Fruit fly (Drosophila melanogaster) whole organism, embryonic: ENCODE measurements around the gene CG7509.

Experiments
- B-H1 ChIP-seq: fragments of 200-800 bp; sonication (Bioruptor generic); IDR thresholded peaks from 3 replicates; pipeline ENCODE4 v1.3.6; 2022; ENCODE audit warnings: missing biosample characterization, missing genetic modification characterization
- BtbVII ChIP-seq: fragments of 200-800 bp; sonication (Bioruptor generic); optimal IDR thresholded peaks from 3 replicates; lab custom pipeline; 2017; ENCODE audit warnings: missing biosample characterization, mild to moderate bottlenecking, missing genetic modification characterization
- CG10267 ChIP-seq: fragments of 200-800 bp; sonication (Bioruptor generic); optimal IDR thresholded peaks from 2 replicates; lab custom pipeline; 2018; ENCODE audit warnings: missing biosample characterization, mild to moderate bottlenecking, missing genetic modification characterization, moderate library complexity
- CG12391 ChIP-seq: fragments of 200-800 bp; sonication (Bioruptor generic); optimal IDR thresholded peaks from 3 replicates; lab custom pipeline; 2018; ENCODE audit warnings: missing biosample characterization, mild to moderate bottlenecking, missing genetic modification characterization, moderate library complexity
- CG13894 ChIP-seq: fragments of 200-800 bp; sonication (Bioruptor generic); optimal IDR thresholded peaks from 3 replicates; lab custom pipeline; 2018; ENCODE audit warnings: missing biosample characterization, mild to moderate bottlenecking, missing genetic modification characterization, moderate library complexity
- CG1792 ChIP-seq: fragments of 200-800 bp; sonication (Bioruptor generic); optimal IDR thresholded peaks from 2 replicates; lab custom pipeline; 2016; ENCODE audit warnings: missing biosample characterization, missing genetic modification characterization
- CG18262 ChIP-seq: fragments of 200-800 bp; optimal IDR thresholded peaks from 3 replicates; lab custom pipeline; 2019; ENCODE audit warnings: missing biosample characterization, mild to moderate bottlenecking, missing genetic modification characterization, moderate library complexity
- CG30431 ChIP-seq: fragments of 200-800 bp; sonication (Bioruptor generic); optimal IDR thresholded peaks from 2 replicates; lab custom pipeline; 2017; ENCODE audit warnings: missing biosample characterization, missing genetic modification characterization
- CG32767 ChIP-seq: fragments of 200-800 bp; sonication (Bioruptor generic); IDR thresholded peaks from 2 replicates; pipeline ENCODE4 v1.3.6; 2022; ENCODE audit warnings: missing biosample characterization, missing genetic modification characterization
- CG3847 ChIP-seq: fragments of 200-800 bp; sonication (Bioruptor generic); IDR thresholded peaks from 2 replicates; pipeline ENCODE4 v1.3.6; 2022; ENCODE audit warnings: missing biosample characterization, missing genetic modification characterization
- CG4404 ChIP-seq: fragments of 200-800 bp; sonication (Bioruptor generic); IDR thresholded peaks from 2 replicates; pipeline ENCODE4 v1.3.6; 2022; ENCODE audit warnings: missing biosample characterization, missing genetic modification characterization
- CG4617 ChIP-seq: fragments of 200-800 bp; sonication (Bioruptor generic); optimal IDR thresholded peaks from 3 replicates; lab custom pipeline; 2016; ENCODE audit warnings: missing biosample characterization, missing genetic modification characterization, borderline replicate concordance
- CG6689 ChIP-seq: fragments of 200-800 bp; sonication (Bioruptor generic); IDR thresholded peaks from 2 replicates; pipeline ENCODE4 v1.3.6; 2022; ENCODE audit warnings: missing biosample characterization, missing genetic modification characterization
- CG7271 ChIP-seq: fragments of 200-800 bp; sonication (Bioruptor generic); optimal IDR thresholded peaks from 2 replicates; lab custom pipeline; 2018; ENCODE audit warnings: missing biosample characterization, mild to moderate bottlenecking, missing genetic modification characterization, moderate library complexity
- CG7372 ChIP-seq: fragments of 200-800 bp; sonication (Bioruptor generic); IDR thresholded peaks from 2 replicates; pipeline ENCODE4 v1.3.6; 2022; ENCODE audit warnings: missing biosample characterization, missing genetic modification characterization
- CG8089 ChIP-seq: fragments of 200-800 bp; sonication (Bioruptor generic); optimal IDR thresholded peaks from 3 replicates; lab custom pipeline; 2016; ENCODE audit warnings: missing biosample characterization, missing genetic modification characterization
- CG8281 ChIP-seq: fragments of 200-800 bp; sonication (Bioruptor generic); optimal IDR thresholded peaks from 2 replicates; lab custom pipeline; 2018; ENCODE audit warnings: missing biosample characterization, mild to moderate bottlenecking, missing genetic modification characterization, moderate library complexity
- CG8944 ChIP-seq: fragments of 200-800 bp; sonication (Bioruptor generic); optimal IDR thresholded peaks from 3 replicates; lab custom pipeline; 2016; ENCODE audit warnings: missing biosample characterization, missing genetic modification characterization
- CkIIα-i1 ChIP-seq: fragments of 200-800 bp; sonication (Bioruptor generic); IDR thresholded peaks from 2 replicates; pipeline ENCODE4 v1.3.6; 2022; ENCODE audit warnings: missing biosample characterization, missing genetic modification characterization
- D19A ChIP-seq: fragments of 200-800 bp; optimal IDR thresholded peaks from 3 replicates; lab custom pipeline; 2019; ENCODE audit warnings: missing biosample characterization, mild to moderate bottlenecking, missing genetic modification characterization, moderate library complexity
- Dfd ChIP-seq, 2 experiments: fragments of >200 bp; optimal IDR thresholded peaks; 2 replicates each; lab custom pipeline; 2017; ENCODE audit warnings: missing biosample characterization in 2 of 2, missing genetic modification characterization in 2 of 2
- ERR ChIP-seq: fragments of 200-800 bp; sonication (Bioruptor generic); optimal IDR thresholded peaks from 2 replicates; lab custom pipeline; 2016; ENCODE audit warnings: missing biosample characterization, missing genetic modification characterization
- Fer3 ChIP-seq: fragments of 200-800 bp; sonication (Bioruptor generic); optimal IDR thresholded peaks from 2 replicates; lab custom pipeline; 2018; ENCODE audit warnings: missing biosample characterization, mild to moderate bottlenecking, missing genetic modification characterization, moderate library complexity
- HLH54F ChIP-seq: fragments of 200-800 bp; sonication (Bioruptor generic); optimal IDR thresholded peaks from 3 replicates; lab custom pipeline; 2016; ENCODE audit warnings: missing biosample characterization, missing genetic modification characterization
- MBD-R2 ChIP-seq: fragments of 200-800 bp; sonication (Bioruptor generic); IDR thresholded peaks from 2 replicates; pipeline ENCODE4 v1.3.6; 2022; ENCODE audit warnings: missing biosample characterization, missing genetic modification characterization
- NFAT ChIP-seq: fragments of 200-800 bp; sonication (Bioruptor generic); IDR thresholded peaks from 2 replicates; pipeline ENCODE4 v1.3.6; 2022; ENCODE audit warnings: missing biosample characterization, missing genetic modification characterization
- Nf-YA ChIP-seq: fragments of 200-800 bp; sonication (Bioruptor generic); IDR thresholded peaks from 2 replicates; pipeline ENCODE4 v1.3.6; 2022; ENCODE audit warnings: missing biosample characterization, missing genetic modification characterization
- Nf-YB ChIP-seq: fragments of 200-800 bp; sonication (Bioruptor generic); optimal IDR thresholded peaks from 3 replicates; lab custom pipeline; 2019; ENCODE audit warnings: missing biosample characterization, mild to moderate bottlenecking, missing genetic modification characterization, moderate library complexity
- Spps ChIP-seq: fragments of 200-800 bp; sonication (Bioruptor generic); optimal IDR thresholded peaks from 2 replicates; lab custom pipeline; 2018; ENCODE audit warnings: missing biosample characterization, mild to moderate bottlenecking, missing genetic modification characterization
- Sry-δ ChIP-seq: fragments of 200-800 bp; sonication (Bioruptor generic); optimal IDR thresholded peaks from 2 replicates; lab custom pipeline; 2016; ENCODE audit warnings: missing biosample characterization, missing genetic modification characterization
- Stat92E ChIP-seq, 3 experiments: fragments of >200 bp in 2 of 3; fragments of 200-800 bp in 1 of 3; sonication (Bioruptor generic) in 1 of 3; optimal IDR thresholded peaks; 2 replicates each; lab custom pipeline; 2017 to 2019; ENCODE audit warnings: missing biosample characterization in 3 of 3, missing genetic modification characterization in 3 of 3, mild to moderate bottlenecking in 1 of 3, moderate library complexity in 1 of 3
- Usf ChIP-seq: fragments of 200-800 bp; sonication (Bioruptor generic); optimal IDR thresholded peaks from 2 replicates; lab custom pipeline; 2017; ENCODE audit warnings: missing genotype, missing biosample characterization, missing genetic modification characterization
- Xbp1 ChIP-seq: fragments of 200-800 bp; sonication (Bioruptor generic); optimal IDR thresholded peaks from 3 replicates; lab custom pipeline; 2016; ENCODE audit warnings: missing biosample characterization, mild to moderate bottlenecking, missing genetic modification characterization
- caup ChIP-seq: fragments of 200-800 bp; sonication (Bioruptor generic); optimal IDR thresholded peaks from 3 replicates; lab custom pipeline; 2017; ENCODE audit warnings: missing biosample characterization, mild to moderate bottlenecking, missing genetic modification characterization, moderate library complexity; ENCODE audit not compliant: severe bottlenecking
- crc ChIP-seq: fragments of 200-800 bp; sonication (Bioruptor generic); optimal IDR thresholded peaks from 2 replicates; lab custom pipeline; 2016; ENCODE audit warnings: missing biosample characterization, missing genetic modification characterization
- danr ChIP-seq: fragments of 200-800 bp; sonication (Bioruptor generic); IDR thresholded peaks from 2 replicates; pipeline ENCODE4 v1.3.6; 2022; ENCODE audit warnings: missing biosample characterization, missing genetic modification characterization
- dm ChIP-seq: fragments of 200-800 bp; sonication (Bioruptor generic); optimal IDR thresholded peaks from 3 replicates; lab custom pipeline; 2016; ENCODE audit warnings: missing biosample characterization, missing genetic modification characterization
- dmrt11E ChIP-seq: fragments of 200-800 bp; sonication (Bioruptor generic); optimal IDR thresholded peaks from 3 replicates; lab custom pipeline; 2018; ENCODE audit warnings: missing biosample characterization, mild to moderate bottlenecking, missing genetic modification characterization, moderate library complexity
- gcm2 ChIP-seq: fragments of 200-800 bp; sonication (Bioruptor generic); optimal IDR thresholded peaks from 2 replicates; lab custom pipeline; 2016; ENCODE audit warnings: missing biosample characterization, missing genetic modification characterization
- gro ChIP-seq: fragments of 200-800 bp; sonication (Bioruptor generic); optimal IDR thresholded peaks from 2 replicates; lab custom pipeline; 2016; ENCODE audit warnings: missing biosample characterization, missing genetic modification characterization
- her ChIP-seq: fragments of 200-800 bp; sonication (Bioruptor generic); optimal IDR thresholded peaks from 2 replicates; lab custom pipeline; 2016; ENCODE audit warnings: missing biosample characterization, missing genetic modification characterization
- jing ChIP-seq: fragments of 200-800 bp; sonication (Bioruptor generic); optimal IDR thresholded peaks from 2 replicates; lab custom pipeline; 2018; ENCODE audit warnings: missing biosample characterization, mild to moderate bottlenecking, missing genetic modification characterization
- p53 ChIP-seq: fragments of 200-800 bp; sonication (Bioruptor generic); optimal IDR thresholded peaks from 2 replicates; lab custom pipeline; 2016; ENCODE audit warnings: missing biosample characterization, missing genetic modification characterization
- pnt ChIP-seq: fragments of 200-800 bp; sonication (Bioruptor generic); optimal IDR thresholded peaks from 3 replicates; lab custom pipeline; 2016; ENCODE audit warnings: missing biosample characterization, missing genetic modification characterization
- psq ChIP-seq: fragments of 200-800 bp; sonication (Bioruptor generic); optimal IDR thresholded peaks from 2 replicates; lab custom pipeline; 2017; ENCODE audit warnings: missing biosample characterization, missing genetic modification characterization
- shn ChIP-seq: fragments of 200-800 bp; sonication (Bioruptor generic); optimal IDR thresholded peaks from 3 replicates; lab custom pipeline; 2016; ENCODE audit warnings: missing biosample characterization, missing genetic modification characterization
- sob ChIP-seq: fragments of 200-800 bp; sonication (Bioruptor generic); IDR thresholded peaks from 2 replicates; pipeline ENCODE4 v1.3.6; 2022; ENCODE audit warnings: missing biosample characterization, missing genetic modification characterization
- trem ChIP-seq: fragments of 200-800 bp; optimal IDR thresholded peaks from 3 replicates; lab custom pipeline; 2019; ENCODE audit warnings: missing biosample characterization, mild to moderate bottlenecking, missing genetic modification characterization, moderate library complexity
- vnd ChIP-seq: fragments of 200-800 bp; sonication (Bioruptor generic); IDR thresholded peaks from 3 replicates; pipeline ENCODE4 v1.3.6; 2022; ENCODE audit warnings: missing biosample characterization, missing genetic modification characterization; ENCODE audit not compliant: partially characterized antibody

Gene CG7509

DNA sequence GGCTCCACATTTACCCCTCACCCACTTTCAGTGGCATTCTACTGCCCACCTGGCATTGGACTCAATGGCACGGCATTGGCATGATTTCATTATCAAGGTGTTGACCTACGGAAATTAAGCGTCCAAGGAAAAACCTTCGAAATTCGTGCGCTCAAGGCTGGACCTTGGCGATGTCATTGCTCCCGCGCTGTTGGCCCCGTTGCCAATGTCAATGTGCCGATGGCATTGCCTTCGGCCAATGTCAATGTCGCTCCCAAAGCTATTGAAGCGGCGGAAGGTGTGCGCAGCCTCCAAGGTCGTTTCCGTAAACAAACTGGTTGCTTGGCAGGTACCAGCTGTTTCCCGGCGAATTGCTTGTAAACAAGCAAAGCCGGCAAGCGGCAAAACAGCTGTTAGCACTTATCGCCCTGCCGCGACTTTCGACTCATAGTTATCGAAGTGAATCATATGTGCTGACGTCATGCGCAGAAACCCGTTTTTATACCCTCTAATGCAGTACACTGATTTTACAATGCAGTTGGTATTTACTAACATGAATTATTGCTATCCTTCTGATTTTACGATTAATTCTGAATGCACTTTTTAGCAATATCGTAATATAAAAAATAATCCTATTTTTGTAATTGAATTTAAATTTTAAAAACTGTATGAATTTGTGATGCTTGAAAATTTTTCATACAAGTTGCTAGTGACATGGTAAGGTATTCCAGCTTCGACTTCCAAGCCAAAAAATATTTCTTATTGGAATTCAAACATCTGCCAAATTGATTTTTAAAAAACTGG, 19.5 kb upstream of the CG7509 start (continued):
- TF ChIP-seq ERR (GFP tag; lab: Kevin White, UChicago) (peak; percentile 65), Nf-YB (GFP tag; lab: Kevin White, UChicago) (peak; percentile 84), Spps (tag; lab: Kevin White, UChicago) (peak; percentile 76), B-H1 (GFP tag; lab: Robert Waterston, UW) (peak; percentile 96), CkIIα-i1 (GFP tag; lab: Robert Waterston, UW) (peak; percentile 86), NFAT (GFP tag; lab: Robert Waterston, UW) (peak; percentile 96), MBD-R2 (GFP tag; lab: Robert Waterston, UW) (peak; percentile 92), CG4404 (GFP tag; lab: Robert Waterston, UW) (peak; percentile 93), Stat92E (GFP tag; optimal IDR thresholded peaks at IDR 0.05; lab: Kevin White, UChicago) (peak in 1 of 3 experiments; percentile 89), gcm2 (GFP tag; lab: Kevin White, UChicago) (peak; percentile 90), CG13894 (tag; lab: Kevin White, UChicago) (peak; percentile 86), CG7271 (tag; lab: Kevin White, UChicago) (peak; percentile 83), CG6689 (GFP tag; lab: Robert Waterston, UW) (peak; percentile 97), CG12391 (tag; lab: Kevin White, UChicago) (peak; percentile 97), D19A (tag; lab: Kevin White, UChicago) (peak; percentile 100), danr (peak; percentile 83), CG3847 (GFP tag; lab: Robert Waterston, UW) (peak; percentile 97), CG7372 (GFP tag; lab: Robert Waterston, UW) (peak; percentile 95), dmrt11E (peak; percentile 93), pnt (GFP tag; lab: Kevin White, UChicago) (peak; percentile 75), p53 (GFP tag; lab: Kevin White, UChicago) (peak; percentile 43), sob (GFP tag; lab: Robert Waterston, UW) (peak; percentile 98), trem (tag; lab: Kevin White, UChicago) (peak; percentile 87), vnd (GFP tag; lab: Robert Waterston, UW) (no peak), HLH54F (peak; percentile 93), CG32767 (GFP tag; lab: Robert Waterston, UW) (peak; percentile 96), shn (GFP tag; lab: Kevin White, UChicago) (peak; percentile 82), CG1792 (GFP tag; lab: Kevin White, UChicago) (peak; percentile 72), BtbVII (GFP tag; lab: Kevin White, UChicago) (peak; percentile 95), Usf (GFP tag; lab: Kevin White, UChicago) (peak; percentile 91), Dfd (GFP tag; optimal IDR thresholded peaks at IDR 0.05; lab: Kevin White, UChicago) (no peak), CG4617 (GFP tag; lab: Kevin White, UChicago) (peak; percentile 81), Xbp1 (GFP tag; lab: Kevin White, UChicago) (peak; percentile 97), dm (GFP tag; lab: Kevin White, UChicago) (peak; percentile 82), CG8089 (GFP tag; lab: Kevin White, UChicago) (peak; percentile 81), crc (GFP tag; lab: Kevin White, UChicago) (peak; percentile 78), Sry-δ (peak; percentile 53), caup (peak; percentile 94), jing (GFP tag; lab: Kevin White, UChicago) (peak; percentile 84), gro (GFP tag; lab: Kevin White, UChicago) (no peak), her (GFP tag; lab: Kevin White, UChicago) (peak; percentile 72), Fer3 (tag; lab: Kevin White, UChicago) (no peak), CG8281 (tag; lab: Kevin White, UChicago) (peak; percentile 80), psq (peak; percentile 86), CG10267 (tag; lab: Kevin White, UChicago) (peak; percentile 90), CG8944 (GFP tag; lab: Kevin White, UChicago) (peak; percentile 83), Nf-YA (GFP tag; lab: Robert Waterston, UW) (peak; percentile 95), CG30431 (GFP tag; lab: Kevin White, UChicago) (peak; percentile 87), CG18262 (tag; lab: Kevin White, UChicago) (peak; percentile 97)
